Fruit fly (Drosophila melanogaster) whole organism, larva: Measurements from ENCODE around the gene Dsor1.

Experiments
- noc ChIP-seq: fragments of 200-800 bp; sonication (Bioruptor generic); optimal IDR thresholded peaks from 3 replicates; lab custom pipeline; 2019; ENCODE audit warnings: missing biosample characterization, mild to moderate bottlenecking, missing genetic modification characterization, moderate library complexity

Dsor1 gene

dm6 chrX:9250161-9250831 is 3.2 kb downstream of the Dsor1 start, which contains the start of gene CG17754:
TSS of gene CG17754 (plus strand) at chrX:9250420.
- TF ChIP-seq noc (tag; lab: Kevin White, UChicago): no peak

- no peak for TF ChIP-seq noc (tag; lab: Kevin White, UChicago)
Observed at dm6 chrX:9251212-9251877, 4.2 kb downstream of the Dsor1 start.

- no peak for TF ChIP-seq noc (tag; lab: Kevin White, UChicago)
Observed at dm6 chrX:9252051-9252708, 5.0 kb downstream of the Dsor1 start.

dm6 chrX:9255021-9255420 is 7.9 kb downstream of the Dsor1 start:
- no peak for TF ChIP-seq noc (tag; lab: Kevin White, UChicago)

dm6 chrX:9255964-9256520 is 8.9 kb downstream of the Dsor1 start, which contains the start of gene ric8a:
TSS of gene ric8a (plus strand) at chrX:9256168.
- TF ChIP-seq noc (tag; lab: Kevin White, UChicago): no peak

- no peak for TF ChIP-seq noc (tag; lab: Kevin White, UChicago)
Observed at dm6 chrX:9266082-9266481, 18.9 kb downstream of the Dsor1 start.

dm6 chrX:9267598-9267997 is 20.5 kb downstream of the Dsor1 start, which contains the start of gene Erk7:
TSS of gene Erk7 (minus strand) at chrX:9267698.
- no peak for TF ChIP-seq noc (tag; lab: Kevin White, UChicago)

- TF ChIP-seq noc (tag; lab: Kevin White, UChicago): no peak
Observed at dm6 chrX:9269825-9270224, 22.7 kb downstream of the Dsor1 start, which contains the start of gene CG17440. TSS of gene CG17440 (minus strand) at chrX:9269925.

dm6 chrX:9272830-9273507 is 25.8 kb downstream of the Dsor1 start, which contains the start of the genes Cfp1 and Aladin:
TSS of gene Cfp1 (minus strand) at chrX:9272960.
TSS of gene Aladin (plus strand) at chrX:9273413.
- TF ChIP-seq noc (tag; lab: Kevin White, UChicago): no peak

- no peak for TF ChIP-seq noc (tag; lab: Kevin White, UChicago)
Observed at dm6 chrX:9281998-9282644, 35.0 kb downstream of the Dsor1 start.

- TF ChIP-seq noc (tag; lab: Kevin White, UChicago): no peak
Observed at dm6 chrX:9282783-9283289, 35.7 kb downstream of the Dsor1 start, which contains the start of gene c11.1. TSS of gene c11.1 (minus strand) at chrX:9283117.

- no peak for TF ChIP-seq noc (tag; lab: Kevin White, UChicago)
Observed at dm6 chrX:9284024-9284738, 37.0 kb downstream of the Dsor1 start, which contains the start of gene lz. TSS of gene lz (plus strand) at chrX:9284649.

dm6 chrX:9286386-9286785 is 39.2 kb downstream of the Dsor1 start:
- TF ChIP-seq noc (tag; lab: Kevin White, UChicago): no peak

- no peak for TF ChIP-seq noc (tag; lab: Kevin White, UChicago)
Observed at dm6 chrX:9291270-9291669, 44.1 kb downstream of the Dsor1 start.
